Fruit fly (Drosophila melanogaster) whole organism: ENCODE measurements around the gene anox.

ENCODE experiments used
- CG8478 ChIP-seq: fragments of >200 bp; optimal IDR thresholded peaks from 2 replicates; lab custom pipeline; 2018; ENCODE audit warnings: inconsistent platforms
- psq ChIP-seq: fragments of >200 bp; optimal IDR thresholded peaks from 2 replicates; lab custom pipeline; 2017
- usp ChIP-seq: fragments of >200 bp; optimal IDR thresholded peaks from 2 replicates; lab custom pipeline; 2017; ENCODE audit warnings: missing biosample characterization, missing genetic modification characterization, mixed read lengths

DNA sequence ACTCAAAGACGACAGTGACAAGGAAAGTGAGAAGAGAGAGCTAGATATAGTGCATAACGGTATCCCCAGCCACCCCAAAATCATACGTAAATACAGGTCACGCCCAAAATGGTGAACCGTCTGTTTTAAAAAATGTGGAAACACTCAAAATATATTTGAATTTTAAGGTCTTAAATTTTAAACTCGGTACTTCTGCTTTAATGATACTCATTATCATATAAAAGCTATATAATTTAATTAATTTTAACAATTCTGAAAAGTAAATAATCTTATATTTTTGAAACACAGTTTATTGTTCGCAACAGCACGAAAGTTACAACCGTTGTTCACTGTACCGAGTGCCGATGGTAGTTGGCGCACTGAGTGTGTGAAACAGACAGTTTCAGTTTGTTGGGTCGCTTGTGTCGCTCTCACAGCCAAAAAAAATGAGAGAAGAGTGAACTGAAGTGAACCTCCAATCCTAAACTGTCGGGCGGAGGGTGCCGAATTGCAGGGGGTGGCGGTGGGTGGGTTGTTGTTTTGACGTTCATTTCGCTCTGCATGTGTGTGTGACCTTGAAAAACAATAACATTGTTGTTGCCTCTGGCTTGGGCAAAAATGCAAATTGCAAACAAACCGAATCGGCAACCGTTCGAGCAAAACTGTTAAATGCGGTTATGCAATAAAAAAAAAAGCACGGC, 47.4 kb upstream of the anox start:
- TF ChIP-seq usp (GFP tag; lab: Kevin White, UChicago) (no peak), psq (lab: Kevin White, UChicago) (no peak), CG8478 (lab: Kevin White, UChicago) (no peak)
